Worm (Caenorhabditis elegans): ENCODE results near the gene F10D7.5.

DNA sequence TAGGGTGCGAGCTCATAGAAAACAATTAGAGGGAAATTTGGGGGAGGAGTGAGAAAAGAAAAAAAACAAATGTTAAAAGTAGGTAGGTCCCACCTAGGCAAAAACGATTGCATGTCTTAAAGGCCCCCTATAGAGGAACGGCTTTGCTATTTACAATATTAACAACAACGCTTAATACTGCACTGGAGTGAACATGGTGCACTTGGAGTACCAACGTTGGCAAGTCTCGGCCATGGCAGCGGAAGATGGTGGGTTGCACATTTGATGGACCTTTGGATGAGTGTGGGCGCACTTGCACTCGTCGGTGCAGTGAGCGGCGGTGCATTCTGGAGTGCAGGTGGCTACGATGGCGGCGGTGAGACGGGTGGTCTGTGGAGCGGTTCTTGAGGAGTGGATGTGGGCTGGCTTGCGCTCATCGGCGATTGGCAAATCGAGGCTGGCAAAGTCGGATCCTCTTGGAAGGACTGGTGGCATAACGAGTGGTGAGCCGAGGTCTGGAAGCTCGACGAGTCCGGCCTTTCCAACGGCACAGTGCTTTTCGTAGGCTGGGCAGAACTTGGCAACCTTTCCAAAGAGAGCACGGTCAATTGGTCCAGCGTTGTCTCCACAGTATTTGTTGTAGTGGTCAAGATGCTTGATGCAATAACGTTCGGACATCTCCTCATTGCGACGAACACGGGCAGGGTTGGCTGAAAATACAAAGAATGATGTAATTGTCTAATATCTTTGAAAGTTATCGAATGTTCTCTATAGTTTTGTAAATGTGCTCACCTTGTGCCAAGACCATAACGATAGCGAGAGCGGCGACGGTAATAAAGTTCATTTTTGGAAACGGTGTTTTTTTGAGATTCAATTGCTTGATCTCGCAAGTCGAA is 29.4 kb upstream of the F10D7.5 start:
- TF ChIP-seq ets-7 (tag; optimal IDR thresholded peaks at IDR 0.05) = no peak
- TF ChIP-seq hmbx-1 (tag; optimal IDR thresholded peaks at IDR 0.05) = no peak
- no peak for TF ChIP-seq ama-1 (optimal IDR thresholded peaks at IDR 0.05)

Data from whole organism, early embryonic.